Comparison of ENCODE assay signal across 2 worm cellular contexts in genomic region chrV:12184308-12184999, ce11.
TF ChIP-seq lines count a peak whose summit lies in the region.

Gene srd-4, plus strand, starts transcription at chrV:12184949.

TF ChIP-seq in whole organism, L1 larva, 84 proteins besides CTCF, POLR2A, EP300 and RAD21 (continued from another document):
- no peak for TF ChIP-seq ztf-11 (tag; optimal IDR thresholded peaks at IDR 0.05; lab: Kevin White, UChicago)
- peak; percentile 54 for TF ChIP-seq nhr-90 (tag; optimal IDR thresholded peaks at IDR 0.05; lab: Kevin White, UChicago; ENCODE audit: poor library complexity)
- peak; percentile 53 for TF ChIP-seq nhr-47 (tag; optimal IDR thresholded peaks at IDR 0.05; lab: Kevin White, UChicago)
- TF ChIP-seq zag-1 (tag; optimal IDR thresholded peaks at IDR 0.05; lab: Kevin White, UChicago) = no peak
- no peak for TF ChIP-seq sox-4 (tag; optimal IDR thresholded peaks at IDR 0.05; lab: Kevin White, UChicago)
- no peak for TF ChIP-seq ces-1 (GFP tag; optimal IDR thresholded peaks at IDR 0.05; lab: Kevin White, UChicago)
- TF ChIP-seq unc-86 (tag; optimal IDR thresholded peaks at IDR 0.05; lab: Kevin White, UChicago) = no peak
- no peak for TF ChIP-seq nhr-76 (tag; optimal IDR thresholded peaks at IDR 0.05; lab: Kevin White, UChicago)
- no peak for TF ChIP-seq grh-1 (GFP tag; IDR thresholded peaks at IDR 0.05; lab: Robert Waterston, UW)
- peak; percentile 87 to 94 (median 92) for TF ChIP-seq dpl-1 (GFP tag; optimal IDR thresholded peaks at IDR 0.05; lab: Kevin White, UChicago)
- TF ChIP-seq nhr-28 (tag; optimal IDR thresholded peaks at IDR 0.05; lab: Kevin White, UChicago) = no peak
- TF ChIP-seq jun-1 (tag; optimal IDR thresholded peaks at IDR 0.05; lab: Kevin White, UChicago) = no peak
- TF ChIP-seq lsy-2 (tag; optimal IDR thresholded peaks at IDR 0.05; lab: Kevin White, UChicago) = peak; percentile 59 to 79
- TF ChIP-seq C04F5.9 (tag; optimal IDR thresholded peaks at IDR 0.05; lab: Kevin White, UChicago) = no peak
- no peak for TF ChIP-seq nhr-77 (tag; optimal IDR thresholded peaks at IDR 0.05; lab: Kevin White, UChicago)
- no peak for TF ChIP-seq elt-3 (tag; optimal IDR thresholded peaks at IDR 0.05; lab: Kevin White, UChicago)
- TF ChIP-seq snu-23 (GFP tag; optimal IDR thresholded peaks at IDR 0.05; lab: Kevin White, UChicago) = peak; percentile 46
- TF ChIP-seq lin-15B (tag; optimal IDR thresholded peaks at IDR 0.05; lab: Kevin White, UChicago) = no peak
- TF ChIP-seq xbp-1 (tag; optimal IDR thresholded peaks at IDR 0.05; lab: Kevin White, UChicago) = peak; percentile 50
- no peak for TF ChIP-seq pqm-1 (tag; optimal IDR thresholded peaks at IDR 0.05; lab: Kevin White, UChicago)
- no peak for TF ChIP-seq fkh-4 (tag; optimal IDR thresholded peaks at IDR 0.05; lab: Kevin White, UChicago; ENCODE audit: borderline replicate concordance)
- TF ChIP-seq nhr-20 (tag; optimal IDR thresholded peaks at IDR 0.05; lab: Kevin White, UChicago) = peak; percentile 35
- TF ChIP-seq unc-98 (GFP tag; IDR thresholded peaks at IDR 0.05; lab: Robert Waterston, UW) = no peak
- no peak for TF ChIP-seq pax-3 (tag; optimal IDR thresholded peaks at IDR 0.05; lab: Kevin White, UChicago)
- peak; percentile 25 for TF ChIP-seq swsn-7 (tag; optimal IDR thresholded peaks at IDR 0.05; lab: Kevin White, UChicago)
- TF ChIP-seq fkh-10 (GFP tag; optimal IDR thresholded peaks at IDR 0.05; lab: Kevin White, UChicago) = no peak
- peak; percentile 30 for TF ChIP-seq blmp-1 (tag; optimal IDR thresholded peaks at IDR 0.05; lab: Kevin White, UChicago)
- no peak for TF ChIP-seq fkh-8 (tag; optimal IDR thresholded peaks at IDR 0.05; lab: Kevin White, UChicago)
- TF ChIP-seq unc-30 (tag; optimal IDR thresholded peaks at IDR 0.05; lab: Kevin White, UChicago) = no peak
- TF ChIP-seq lin-35 (GFP tag; optimal IDR thresholded peaks at IDR 0.05; lab: Kevin White, UChicago) = peak; percentile 91 to 96
- TF ChIP-seq rnt-1 (tag; optimal IDR thresholded peaks at IDR 0.05; lab: Kevin White, UChicago) = peak; percentile 27
- no peak for TF ChIP-seq ama-1 (optimal IDR thresholded peaks at IDR 0.05; lab: Kevin White, UChicago)
- TF ChIP-seq tbx-2 (tag; optimal IDR thresholded peaks at IDR 0.05; lab: Kevin White, UChicago) = peak; percentile 39
- peak; percentile 25 for TF ChIP-seq F16B12.6 (tag; optimal IDR thresholded peaks at IDR 0.05; lab: Kevin White, UChicago)
- peak; percentile 53 for TF ChIP-seq skn-1 (tag; optimal IDR thresholded peaks at IDR 0.05; lab: Kevin White, UChicago)
- TF ChIP-seq unc-62 (GFP tag; optimal IDR thresholded peaks at IDR 0.05; lab: Kevin White, UChicago) = no peak
- TF ChIP-seq ceh-90 (tag; optimal IDR thresholded peaks at IDR 0.05; lab: Kevin White, UChicago) = peak; percentile 10
- peak; percentile 46; the same call in 1 of the 2 replicates for TF ChIP-seq nhr-19 (GFP tag; conservative IDR thresholded peaks at IDR 0.05; lab: Robert Waterston, UW)

TF ChIP-seq in whole organism, L4 larva, 104 proteins besides CTCF, POLR2A, EP300 and RAD21 (continued from another document):
- no peak for TF ChIP-seq aly-2 (tag; optimal IDR thresholded peaks at IDR 0.05; lab: Kevin White, UChicago)
- no peak for TF ChIP-seq mxl-3 (GFP tag; optimal IDR thresholded peaks at IDR 0.05; lab: Kevin White, UChicago)
- TF ChIP-seq F26F4.8 (GFP tag; conservative IDR thresholded peaks at IDR 0.05; lab: Robert Waterston, UW) = no peak
- TF ChIP-seq php-3 (GFP tag; IDR thresholded peaks at IDR 0.05; lab: Robert Waterston, UW) = no peak
- no peak for TF ChIP-seq ama-1 (optimal IDR thresholded peaks at IDR 0.05; lab: Kevin White, UChicago)
- peak; percentile 91 for TF ChIP-seq dpl-1 (GFP tag; optimal IDR thresholded peaks at IDR 0.05; lab: Kevin White, UChicago)
- TF ChIP-seq daf-16 (GFP tag; optimal IDR thresholded peaks at IDR 0.05; lab: Kevin White, UChicago) = no peak
- peak; percentile 25 for TF ChIP-seq daf-16 (tag; optimal IDR thresholded peaks at IDR 0.05; lab: Kevin White, UChicago)
